Worm (Caenorhabditis elegans) whole organism, L2 larva: Measurements from ENCODE around the gene ddx-19.

Experiments
- C34F6.9 ChIP-seq: fragments of 150-350 bp; optimal IDR thresholded peaks from 2 replicates; lab custom pipeline; 2014; ENCODE audit warnings: missing biosample characterization, missing genetic modification characterization
- F13H6.1 ChIP-seq: sonication (generic microtip); optimal IDR thresholded peaks from 2 replicates; lab custom pipeline; 2016; ENCODE audit warnings: missing genetic modification characterization, missing compliant biosample characterization
- Y55F3AM.14 ChIP-seq: fragments of 200-800 bp; sonication (Bioruptor generic); optimal IDR thresholded peaks from 2 replicates; lab custom pipeline; 2018; ENCODE audit warnings: mild to moderate bottlenecking, missing genetic modification characterization, missing compliant biosample characterization
- ZK546.5 ChIP-seq: sonication (generic microtip); optimal IDR thresholded peaks from 2 replicates; lab custom pipeline; 2017; ENCODE audit warnings: missing biosample characterization, missing genetic modification characterization
- aly-2 ChIP-seq: fragments of 150-350 bp; optimal IDR thresholded peaks from 2 replicates; lab custom pipeline; 2014; ENCODE audit warnings: missing biosample characterization, missing genetic modification characterization
- ama-1 ChIP-seq: fragments of 150-350 bp; optimal IDR thresholded peaks from 2 replicates; lab custom pipeline; 2018; ENCODE audit warnings: inconsistent platforms
- blmp-1 ChIP-seq: sonication (generic microtip); optimal IDR thresholded peaks from 2 replicates; lab custom pipeline; 2017; ENCODE audit warnings: missing genetic modification characterization, mild to moderate bottlenecking, missing compliant biosample characterization, antibody characterized with exemption, moderate library complexity; ENCODE audit not compliant: insufficient read depth
- ceh-16 ChIP-seq: fragments of 150-350 bp; optimal IDR thresholded peaks from 2 replicates; lab custom pipeline; 2014; ENCODE audit warnings: missing biosample characterization, missing genetic modification characterization
- ceh-82 ChIP-seq: fragments of 150-350 bp; optimal IDR thresholded peaks from 2 replicates; lab custom pipeline; 2014; ENCODE audit warnings: missing biosample characterization, missing genetic modification characterization
- crh-2 ChIP-seq: sonication (generic microtip); optimal IDR thresholded peaks from 2 replicates; lab custom pipeline; 2017; ENCODE audit warnings: missing biosample characterization, missing genetic modification characterization
- dmd-4 ChIP-seq: sonication (generic microtip); optimal IDR thresholded peaks from 2 replicates; lab custom pipeline; 2017; ENCODE audit warnings: missing biosample characterization, missing genetic modification characterization
- egl-27 ChIP-seq: sonication (generic microtip); optimal IDR thresholded peaks from 3 replicates; lab custom pipeline; 2017; ENCODE audit warnings: missing biosample characterization, missing genetic modification reagents, missing genetic modification characterization
- elt-1 ChIP-seq: fragments of 150-350 bp; optimal IDR thresholded peaks from 2 replicates; lab custom pipeline; 2014; ENCODE audit warnings: missing biosample characterization, missing genetic modification characterization
- elt-3 ChIP-seq: sonication (generic microtip); optimal IDR thresholded peaks from 2 replicates; lab custom pipeline; 2017; ENCODE audit warnings: missing biosample characterization, missing genetic modification characterization
- fos-1 ChIP-seq: fragments of 150-350 bp; optimal IDR thresholded peaks from 2 replicates; lab custom pipeline; 2014; ENCODE audit warnings: missing biosample characterization, missing genetic modification characterization
- gmeb-1 ChIP-seq: fragments of 150-350 bp; optimal IDR thresholded peaks from 2 replicates; lab custom pipeline; 2014; ENCODE audit warnings: missing biosample characterization, missing genetic modification characterization
- lin-13 ChIP-seq: fragments of 150-350 bp; optimal IDR thresholded peaks from 2 replicates; lab custom pipeline; 2014; ENCODE audit warnings: missing biosample characterization, missing genetic modification reagents, missing genetic modification characterization
- lin-39 ChIP-seq: fragments of 150-350 bp; optimal IDR thresholded peaks from 2 replicates; lab custom pipeline; 2014; ENCODE audit warnings: missing biosample characterization, missing genetic modification reagents, missing genetic modification characterization
- lsy-2 ChIP-seq, 2 experiments: fragments of 150-350 bp in 1 of 2; sonication (generic microtip) in 1 of 2; optimal IDR thresholded peaks; 2 replicates each; lab custom pipeline; 2014 to 2017; ENCODE audit warnings: missing biosample characterization in 2 of 2, missing genetic modification characterization in 2 of 2
- mbf-1 ChIP-seq: sonication (generic microtip); optimal IDR thresholded peaks from 2 replicates; lab custom pipeline; 2017; ENCODE audit warnings: missing biosample characterization, missing genetic modification characterization
- nhr-10 ChIP-seq: sonication (generic microtip); optimal IDR thresholded peaks from 2 replicates; lab custom pipeline; 2017; ENCODE audit warnings: missing biosample characterization, missing genetic modification characterization
- nhr-11 ChIP-seq: fragments of 150-350 bp; optimal IDR thresholded peaks from 2 replicates; lab custom pipeline; 2014; ENCODE audit warnings: missing biosample characterization, missing genetic modification characterization
- nhr-12 ChIP-seq: fragments of 150-350 bp; optimal IDR thresholded peaks from 2 replicates; lab custom pipeline; 2014; ENCODE audit warnings: missing biosample characterization, missing genetic modification characterization
- nhr-21 ChIP-seq: fragments of 150-350 bp; optimal IDR thresholded peaks from 2 replicates; lab custom pipeline; 2014; ENCODE audit warnings: missing biosample characterization, missing genetic modification characterization
- nhr-237 ChIP-seq: fragments of 150-350 bp; optimal IDR thresholded peaks from 2 replicates; lab custom pipeline; 2014; ENCODE audit warnings: missing biosample characterization, missing genetic modification characterization
- nhr-25 ChIP-seq: fragments of 150-350 bp; sonication (generic microtip); optimal IDR thresholded peaks from 3 replicates; lab custom pipeline; 2014; ENCODE audit warnings: missing biosample characterization, missing genetic modification characterization
- nhr-77 ChIP-seq: fragments of 150-350 bp; optimal IDR thresholded peaks from 2 replicates; lab custom pipeline; 2014; ENCODE audit warnings: missing biosample characterization, missing genetic modification characterization
- peb-1 ChIP-seq: fragments of 150-350 bp; optimal IDR thresholded peaks from 2 replicates; lab custom pipeline; 2014; ENCODE audit warnings: missing biosample characterization, missing genetic modification characterization
- sem-4 ChIP-seq: fragments of 150-350 bp; optimal IDR thresholded peaks from 2 replicates; lab custom pipeline; 2014; ENCODE audit warnings: missing biosample characterization, missing genetic modification reagents, missing genetic modification characterization
- skn-1 ChIP-seq: sonication (generic microtip); optimal IDR thresholded peaks from 2 replicates; lab custom pipeline; 2017; ENCODE audit warnings: missing biosample characterization, missing genetic modification characterization
- sma-3 ChIP-seq: sonication (generic microtip); optimal IDR thresholded peaks from 2 replicates; lab custom pipeline; 2016; ENCODE audit warnings: missing genetic modification reagents, missing genetic modification characterization, missing compliant biosample characterization
- sma-9 ChIP-seq, 2 experiments: fragments of 150-350 bp in 1 of 2; sonication (generic microtip) in 1 of 2; optimal IDR thresholded peaks; 2 replicates each; lab custom pipeline; 2014 to 2016; ENCODE audit warnings: missing genetic modification characterization in 2 of 2, mild to moderate bottlenecking in 1 of 2, missing biosample characterization in 1 of 2, missing compliant biosample characterization in 1 of 2, missing genetic modification reagents in 1 of 2, moderate library complexity in 1 of 2
- unc-39 ChIP-seq: fragments of 150-350 bp; optimal IDR thresholded peaks from 2 replicates; lab custom pipeline; 2014; ENCODE audit warnings: missing biosample characterization, missing genetic modification characterization
- unc-55 ChIP-seq: fragments of 150-350 bp; sonication (generic microtip); optimal IDR thresholded peaks from 3 replicates; lab custom pipeline; 2014; ENCODE audit warnings: missing biosample characterization, missing genetic modification reagents, missing genetic modification characterization
- unc-62 ChIP-seq: fragments of 150-350 bp; optimal IDR thresholded peaks from 2 replicates; lab custom pipeline; 2014; ENCODE audit warnings: missing biosample characterization, missing genetic modification reagents, missing genetic modification characterization
- zag-1 ChIP-seq: fragments of 150-350 bp; optimal IDR thresholded peaks from 2 replicates; lab custom pipeline; 2014; ENCODE audit warnings: missing biosample characterization, missing genetic modification characterization
- ztf-1 ChIP-seq: fragments of 200-800 bp; sonication (Bioruptor generic); conservative IDR thresholded peaks from 2 replicates; pipeline ENCODE4 v1.3.6; 2022; ENCODE audit warnings: missing genetic modification characterization, missing compliant biosample characterization
- ztf-11 ChIP-seq: sonication (generic microtip); optimal IDR thresholded peaks from 2 replicates; lab custom pipeline; 2017; ENCODE audit warnings: missing biosample characterization, missing genetic modification characterization
- ztf-4 ChIP-seq: fragments of 150-350 bp; optimal IDR thresholded peaks from 2 replicates; lab custom pipeline; 2014; ENCODE audit warnings: missing biosample characterization, missing genetic modification characterization

Gene ddx-19

ce11 chrII:8845932-8846331 lies 38.8 kb upstream of the ddx-19 start:
- TF ChIP-seq nhr-77: no peak
- TF ChIP-seq crh-2 (tag; lab: Kevin White, UChicago): peak; percentile 25
- peak; percentile 13 for TF ChIP-seq F13H6.1 (tag; lab: Kevin White, UChicago)
- peak; percentile 18 for TF ChIP-seq fos-1 (tag; lab: Kevin White, UChicago)
- no peak for TF ChIP-seq aly-2 (tag; lab: Kevin White, UChicago)
- TF ChIP-seq sma-9 (GFP tag; optimal IDR thresholded peaks at IDR 0.05; lab: Kevin White, UChicago): peak; percentile 50
- no peak for TF ChIP-seq sma-9 (tag; optimal IDR thresholded peaks at IDR 0.05; lab: Kevin White, UChicago)
- TF ChIP-seq blmp-1: peak; percentile 9
- TF ChIP-seq C34F6.9 (tag; lab: Kevin White, UChicago): no peak

DNA sequence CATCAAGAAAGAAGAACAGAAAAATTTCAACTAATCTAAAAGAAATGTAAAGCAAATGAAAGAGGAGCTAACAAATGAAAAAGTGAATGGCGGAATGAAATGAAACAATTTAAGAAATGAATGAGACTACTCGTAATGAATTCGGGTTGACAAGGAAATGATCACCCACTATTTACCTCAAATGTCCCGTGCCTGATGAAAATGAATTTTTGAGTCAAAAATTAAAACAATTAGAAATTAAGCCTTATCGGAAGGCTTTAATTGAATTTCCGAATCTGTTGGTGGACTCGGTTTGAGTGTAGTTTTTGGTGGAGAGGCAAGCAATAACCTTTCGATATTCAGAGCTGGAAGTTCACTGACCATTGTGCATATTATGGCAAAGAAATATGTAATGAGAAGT lies 35.7 kb upstream of the ddx-19 start:
- no peak for TF ChIP-seq sma-9 (GFP tag; optimal IDR thresholded peaks at IDR 0.05; lab: Kevin White, UChicago)
- no peak for TF ChIP-seq sma-9 (tag; optimal IDR thresholded peaks at IDR 0.05; lab: Kevin White, UChicago)
- no peak for TF ChIP-seq nhr-237 (tag; lab: Kevin White, UChicago)
- no peak for TF ChIP-seq ZK546.5 (tag; lab: Kevin White, UChicago)
- TF ChIP-seq lin-13 (GFP tag; lab: Kevin White, UChicago): no peak
- no peak for TF ChIP-seq gmeb-1 (tag; lab: Kevin White, UChicago)

ce11 chrII:8851996-8852587 lies 32.6 kb upstream of the ddx-19 start, which contains the start of gene oac-46:
TSS of gene oac-46 (minus strand) at chrII:8852096.
- TF ChIP-seq nhr-10 (no peak), peb-1 (no peak), nhr-25 (tag; lab: Kevin White, UChicago) (peak; percentile 66), elt-3 (no peak), nhr-11 (tag; lab: Kevin White, UChicago) (no peak), ama-1 (lab: Kevin White, UChicago) (no peak), ztf-4 (no peak), ceh-16 (tag; lab: Kevin White, UChicago) (no peak), mbf-1 (tag; lab: Kevin White, UChicago) (no peak), sma-3 (GFP tag; lab: Kevin White, UChicago) (peak; percentile 48), dmd-4 (tag; lab: Kevin White, UChicago) (no peak), lsy-2 (tag; optimal IDR thresholded peaks at IDR 0.05; lab: Kevin White, UChicago) (no peak), ceh-82 (no peak), zag-1 (tag; lab: Kevin White, UChicago) (no peak), elt-1 (tag; lab: Kevin White, UChicago) (no peak), sem-4 (tag; lab: Kevin White, UChicago) (no peak), blmp-1 (peak; percentile 86), unc-62 (GFP tag; lab: Kevin White, UChicago) (no peak), ztf-11 (tag; lab: Kevin White, UChicago) (no peak), unc-55 (no peak), nhr-12 (tag; lab: Kevin White, UChicago) (no peak), skn-1 (tag; lab: Kevin White, UChicago) (no peak), nhr-21 (tag; lab: Kevin White, UChicago) (peak; percentile 8), sma-9 (GFP tag; optimal IDR thresholded peaks at IDR 0.05; lab: Kevin White, UChicago) (peak; percentile 22), sma-9 (tag; optimal IDR thresholded peaks at IDR 0.05; lab: Kevin White, UChicago) (no peak), Y55F3AM.14 (GFP tag; lab: Kevin White, UChicago) (no peak), egl-27 (peak; percentile 9)

- TF ChIP-seq F13H6.1 (tag; lab: Kevin White, UChicago) (no peak), zag-1 (tag; lab: Kevin White, UChicago) (no peak), nhr-10 (no peak), nhr-77 (no peak)
Measured at ce11 chrII:8853238-8853637, 31.5 kb upstream of the ddx-19 start.

- TF ChIP-seq gmeb-1 (tag; lab: Kevin White, UChicago): no peak
- peak; percentile 25 for TF ChIP-seq sma-9 (GFP tag; optimal IDR thresholded peaks at IDR 0.05; lab: Kevin White, UChicago)
- no peak for TF ChIP-seq sma-9 (tag; optimal IDR thresholded peaks at IDR 0.05; lab: Kevin White, UChicago)
- TF ChIP-seq zag-1 (tag; lab: Kevin White, UChicago): no peak
- TF ChIP-seq sem-4 (tag; lab: Kevin White, UChicago): no peak
- peak; percentile 25 for TF ChIP-seq sma-3 (GFP tag; lab: Kevin White, UChicago)
- no peak for TF ChIP-seq lin-39 (tag; lab: Kevin White, UChicago)
- peak; percentile 35 for TF ChIP-seq nhr-25 (tag; lab: Kevin White, UChicago)
- TF ChIP-seq nhr-10: no peak
- no peak for TF ChIP-seq dmd-4 (tag; lab: Kevin White, UChicago)
- no peak for TF ChIP-seq mbf-1 (tag; lab: Kevin White, UChicago)
- peak in 1 of 2 experiments; percentile 2 for TF ChIP-seq lsy-2 (tag; optimal IDR thresholded peaks at IDR 0.05; lab: Kevin White, UChicago)
- no peak for TF ChIP-seq egl-27
- no peak for TF ChIP-seq Y55F3AM.14 (GFP tag; lab: Kevin White, UChicago)
- peak; percentile 15 for TF ChIP-seq fos-1 (tag; lab: Kevin White, UChicago)
- no peak for TF ChIP-seq unc-39 (tag; lab: Kevin White, UChicago)
- TF ChIP-seq ztf-1 (GFP tag; lab: Robert Waterston, UW): no peak
- no peak for TF ChIP-seq F13H6.1 (tag; lab: Kevin White, UChicago)
- no peak for TF ChIP-seq nhr-77
- no peak for TF ChIP-seq unc-55
- peak; percentile 69 for TF ChIP-seq nhr-21 (tag; lab: Kevin White, UChicago)
- no peak for TF ChIP-seq elt-3
- TF ChIP-seq, all 48 proteins: peak for 6
Measured at ce11 chrII:8853960-8854359, 30.7 kb upstream of the ddx-19 start.
